Worm (Caenorhabditis elegans) whole organism, young adult: Measurements from ENCODE around the gene ZK856.18.

Experiments
- K11D2.4 ChIP-seq: fragments of 200-800 bp; sonication (Bioruptor generic); IDR thresholded peaks from 2 replicates; pipeline ENCODE4 v1.3.6; 2022; ENCODE audit warnings: missing genetic modification reagents, missing genetic modification characterization, missing compliant biosample characterization
- ceh-100 ChIP-seq: fragments of 200-800 bp; sonication (Bioruptor generic); IDR thresholded peaks from 2 replicates; pipeline ENCODE4 v1.3.6; 2022; ENCODE audit warnings: missing genetic modification reagents, missing genetic modification characterization, missing compliant biosample characterization
- ceh-40 ChIP-seq: fragments of 200-800 bp; sonication (Bioruptor generic); IDR thresholded peaks from 2 replicates; pipeline ENCODE4 v1.3.6; 2022; ENCODE audit warnings: missing genetic modification characterization, missing compliant biosample characterization
- let-526 ChIP-seq: fragments of 200-800 bp; sonication (Bioruptor generic); IDR thresholded peaks from 2 replicates; pipeline ENCODE4 v1.3.6; 2022; ENCODE audit warnings: missing genetic modification reagents, missing genetic modification characterization, missing compliant biosample characterization
- pha-4 ChIP-seq: fragments of 150-350 bp; sonication (generic microtip); optimal IDR thresholded peaks from 2 replicates; lab custom pipeline; 2014; ENCODE audit warnings: missing biosample characterization, missing genetic modification reagents, missing genetic modification characterization
- snpc-4 ChIP-seq, 5 experiments: fragments of 150-350 bp in 1 of 5; sonication (generic microtip) in 4 of 5; optimal IDR thresholded peaks; 2 replicates each; lab custom pipeline; 2014 to 2018; ENCODE audit warnings: missing genetic modification characterization in 5 of 5, missing biosample characterization in 3 of 5, antibody characterized with exemption in 2 of 5, mild to moderate bottlenecking in 2 of 5, missing compliant biosample characterization in 2 of 5, missing genotype in 2 of 5, moderate library complexity in 2 of 5, missing genetic modification reagents in 1 of 5
- unc-130 ChIP-seq: sonication (generic microtip); optimal IDR thresholded peaks from 2 replicates; lab custom pipeline; 2016; ENCODE audit warnings: missing genetic modification reagents, missing genetic modification characterization, missing compliant biosample characterization
- unc-62 ChIP-seq: fragments of 150-350 bp; optimal IDR thresholded peaks from 2 replicates; lab custom pipeline; 2014; ENCODE audit warnings: missing biosample characterization, missing genetic modification reagents, missing genetic modification characterization

DNA sequence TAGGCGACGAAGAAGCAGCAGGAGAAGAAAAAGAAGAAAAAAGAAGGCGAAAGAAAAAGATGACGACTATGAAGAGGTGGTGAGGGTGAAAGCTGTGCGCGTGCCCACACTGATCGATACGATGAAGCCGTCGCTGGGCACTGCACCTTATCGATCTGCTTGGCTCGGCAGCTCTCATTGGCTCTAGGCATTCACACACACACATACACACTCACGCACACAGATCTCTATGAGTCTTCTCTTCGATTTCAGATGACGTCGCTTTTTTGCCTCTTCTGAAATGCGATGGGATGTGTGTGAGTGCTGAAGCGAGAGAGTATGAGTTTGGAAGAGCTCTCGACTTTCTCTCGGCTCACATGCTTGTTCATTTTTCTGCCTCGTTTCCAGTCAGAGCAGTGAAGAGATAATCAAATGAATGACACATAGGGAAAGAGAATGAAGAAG lies 11.2 kb downstream of the ZK856.18 start:
- TF ChIP-seq K11D2.4 (GFP tag; lab: Robert Waterston, UW) (no peak; the same call in 1 of the 2 replicates), ceh-100 (no peak), unc-62 (no peak), let-526 (GFP tag; lab: Robert Waterston, UW) (no peak), pha-4 (tag; lab: Kevin White, UChicago) (no peak), snpc-4 (GFP tag; optimal IDR thresholded peaks at IDR 0.05; lab: Kevin White, UChicago) (no peak), snpc-4 (tag; optimal IDR thresholded peaks at IDR 0.05; lab: Kevin White, UChicago) (peak in 1 of 4 experiments; percentile 5), ceh-40 (GFP tag; lab: Robert Waterston, UW) (no peak), unc-130 (GFP tag; lab: Kevin White, UChicago) (no peak)
